Worm (Caenorhabditis elegans) whole organism, L1 larva: ENCODE results near the gene ZK596.3.

Experiments
- C04F5.9 ChIP-seq: sonication (generic microtip); optimal IDR thresholded peaks from 2 replicates; lab custom pipeline; 2016; ENCODE audit warnings: missing genetic modification characterization, missing compliant biosample characterization
- C16A3.4 ChIP-seq: fragments of 150-350 bp; optimal IDR thresholded peaks from 2 replicates; lab custom pipeline; 2014; ENCODE audit warnings: missing biosample characterization, missing genetic modification characterization
- C34B4.2 ChIP-seq: sonication (generic microtip); optimal IDR thresholded peaks from 2 replicates; lab custom pipeline; 2017; ENCODE audit warnings: mild to moderate bottlenecking, missing genetic modification characterization, missing compliant biosample characterization
- alr-1 ChIP-seq: fragments of 200-800 bp; sonication (Bioruptor generic); optimal IDR thresholded peaks from 2 replicates; lab custom pipeline; 2018; ENCODE audit warnings: borderline replicate concordance, mild to moderate bottlenecking, missing genetic modification characterization, missing compliant biosample characterization
- aly-2 ChIP-seq: fragments of 150-350 bp; optimal IDR thresholded peaks from 2 replicates; lab custom pipeline; 2014; ENCODE audit warnings: missing biosample characterization, missing genetic modification characterization
- ama-1 ChIP-seq: fragments of 150-350 bp; optimal IDR thresholded peaks from 2 replicates; lab custom pipeline; 2014
- blmp-1 ChIP-seq: fragments of 150-350 bp; optimal IDR thresholded peaks from 2 replicates; lab custom pipeline; 2014; ENCODE audit warnings: missing biosample characterization, missing genetic modification characterization
- ceh-8 ChIP-seq: fragments of 200-800 bp; sonication (Bioruptor generic); optimal IDR thresholded peaks from 2 replicates; lab custom pipeline; 2018; ENCODE audit warnings: mild to moderate bottlenecking, missing genetic modification characterization, moderate library complexity, missing compliant biosample characterization
- ceh-88 ChIP-seq: fragments of 200-800 bp; sonication (Bioruptor generic); IDR thresholded peaks from 2 replicates; pipeline ENCODE4 v1.3.6; 2022; ENCODE audit warnings: missing genetic modification characterization, missing compliant biosample characterization
- ceh-90 ChIP-seq: sonication (generic microtip); optimal IDR thresholded peaks from 2 replicates; lab custom pipeline; 2016; ENCODE audit warnings: missing genetic modification characterization, missing compliant biosample characterization
- dpl-1 ChIP-seq, 3 experiments: fragments of 150-350 bp in 2 of 3; sonication (generic microtip) in 1 of 3; optimal IDR thresholded peaks; 2 replicates each; lab custom pipeline; 2014 to 2017; ENCODE audit warnings: missing biosample characterization in 3 of 3, missing genetic modification characterization in 3 of 3, missing genetic modification reagents in 3 of 3
- efl-1 ChIP-seq, 4 experiments: fragments of 150-350 bp; optimal IDR thresholded peaks in 3 of 4; peaks in 1 of 4; 1 replicate in 1 of 4; 2 replicates in 3 of 4; lab custom pipeline; 2014; ENCODE audit warnings: missing biosample characterization in 2 of 4, missing genetic modification characterization in 2 of 4, missing genetic modification reagents in 2 of 4
- efl-3 ChIP-seq: fragments of 200-800 bp; sonication (Bioruptor generic); optimal IDR thresholded peaks from 2 replicates; lab custom pipeline; 2018; ENCODE audit warnings: mild to moderate bottlenecking, missing genetic modification characterization, missing compliant biosample characterization
- elt-2 ChIP-seq: sonication (generic microtip); optimal IDR thresholded peaks from 2 replicates; lab custom pipeline; 2016; ENCODE audit warnings: missing genetic modification characterization, mild to moderate bottlenecking, inconsistent platforms, missing compliant biosample characterization, missing genetic modification reagents
- elt-3 ChIP-seq, 6 experiments: fragments of 150-350 bp in 1 of 6; sonication (generic microtip); optimal IDR thresholded peaks; 2 replicates each; lab custom pipeline; 2017 to 2018; ENCODE audit warnings: missing biosample characterization in 6 of 6, missing genetic modification characterization in 6 of 6, inconsistent platforms in 1 of 6
- fkh-4 ChIP-seq: sonication (generic microtip); optimal IDR thresholded peaks from 2 replicates; lab custom pipeline; 2016; ENCODE audit warnings: missing compliant biosample characterization, missing genetic modification characterization, borderline replicate concordance
- fkh-8 ChIP-seq: sonication (generic microtip); optimal IDR thresholded peaks from 2 replicates; lab custom pipeline; 2016; ENCODE audit warnings: mild to moderate bottlenecking, missing genetic modification characterization, missing compliant biosample characterization
- fos-1 ChIP-seq: fragments of 150-350 bp; optimal IDR thresholded peaks from 2 replicates; lab custom pipeline; 2014; ENCODE audit warnings: missing biosample characterization, missing genetic modification characterization
- hlh-4 ChIP-seq: sonication (generic microtip); optimal IDR thresholded peaks from 2 replicates; lab custom pipeline; 2016; ENCODE audit warnings: mild to moderate bottlenecking, missing genetic modification characterization, missing compliant biosample characterization
- isw-1 ChIP-seq: fragments of 200-800 bp; sonication (Bioruptor generic); IDR thresholded peaks from 2 replicates; pipeline ENCODE4 v1.3.6; 2022; ENCODE audit warnings: missing genetic modification characterization, missing compliant biosample characterization
- jun-1 ChIP-seq: fragments of 150-350 bp; optimal IDR thresholded peaks from 2 replicates; lab custom pipeline; 2014; ENCODE audit warnings: missing biosample characterization, missing genetic modification reagents, missing genetic modification characterization
- lin-13 ChIP-seq: fragments of 150-350 bp; optimal IDR thresholded peaks from 2 replicates; lab custom pipeline; 2014; ENCODE audit warnings: missing biosample characterization, missing genetic modification reagents, missing genetic modification characterization
- lin-14 ChIP-seq: fragments of 200-800 bp; sonication (Bioruptor generic); optimal IDR thresholded peaks from 2 replicates; lab custom pipeline; 2018; ENCODE audit warnings: mild to moderate bottlenecking, missing genetic modification characterization, moderate library complexity, missing compliant biosample characterization
- lin-15B ChIP-seq: fragments of 150-350 bp; sonication (generic microtip); optimal IDR thresholded peaks from 3 replicates; lab custom pipeline; 2014; ENCODE audit warnings: missing biosample characterization, missing genetic modification characterization
- lin-39 ChIP-seq: fragments of 150-350 bp; optimal IDR thresholded peaks from 2 replicates; lab custom pipeline; 2014; ENCODE audit warnings: missing biosample characterization, missing genetic modification reagents, missing genetic modification characterization
- mep-1 ChIP-seq: fragments of 150-350 bp; optimal IDR thresholded peaks from 2 replicates; lab custom pipeline; 2014; ENCODE audit warnings: missing biosample characterization, missing genetic modification characterization
- nhr-11 ChIP-seq: fragments of 150-350 bp; optimal IDR thresholded peaks from 2 replicates; lab custom pipeline; 2014; ENCODE audit warnings: missing biosample characterization, missing genetic modification characterization
- nhr-19 ChIP-seq: fragments of 200-800 bp; sonication (Bioruptor generic); conservative IDR thresholded peaks from 2 replicates; pipeline ENCODE4 v1.3.6; 2022; ENCODE audit warnings: missing genetic modification characterization, missing compliant biosample characterization
- nhr-20 ChIP-seq: sonication (generic microtip); optimal IDR thresholded peaks from 2 replicates; lab custom pipeline; 2016; ENCODE audit warnings: mild to moderate bottlenecking, missing genetic modification characterization, missing compliant biosample characterization
- nhr-28 ChIP-seq: fragments of 150-350 bp; optimal IDR thresholded peaks from 2 replicates; lab custom pipeline; 2014; ENCODE audit warnings: missing biosample characterization, missing genetic modification characterization
- nhr-47 ChIP-seq: sonication (generic microtip); optimal IDR thresholded peaks from 2 replicates; lab custom pipeline; 2016; ENCODE audit warnings: mild to moderate bottlenecking, missing genetic modification characterization, moderate library complexity, missing compliant biosample characterization
- nhr-71 ChIP-seq: sonication (generic microtip); optimal IDR thresholded peaks from 2 replicates; lab custom pipeline; 2016; ENCODE audit warnings: mild to moderate bottlenecking, missing genetic modification characterization, moderate library complexity, missing compliant biosample characterization
- nhr-77 ChIP-seq: fragments of 150-350 bp; optimal IDR thresholded peaks from 2 replicates; lab custom pipeline; 2014; ENCODE audit warnings: missing biosample characterization, missing genetic modification characterization
- pax-3 ChIP-seq: fragments of 200-800 bp; sonication (Bioruptor generic); optimal IDR thresholded peaks from 2 replicates; lab custom pipeline; 2018; ENCODE audit warnings: mild to moderate bottlenecking, missing genetic modification characterization, moderate library complexity, missing compliant biosample characterization
- sup-37 ChIP-seq: fragments of 200-800 bp; sonication (Bioruptor generic); optimal IDR thresholded peaks from 2 replicates; lab custom pipeline; 2018; ENCODE audit warnings: mild to moderate bottlenecking, missing genetic modification characterization, missing compliant biosample characterization
- swsn-7 ChIP-seq: sonication (generic microtip); optimal IDR thresholded peaks from 2 replicates; lab custom pipeline; 2016; ENCODE audit warnings: missing genetic modification characterization, missing compliant biosample characterization
- tbx-2 ChIP-seq: sonication (generic microtip); optimal IDR thresholded peaks from 2 replicates; lab custom pipeline; 2016; ENCODE audit warnings: missing genetic modification characterization, missing compliant biosample characterization
- unc-130 ChIP-seq: fragments of 150-350 bp; optimal IDR thresholded peaks from 2 replicates; lab custom pipeline; 2017; ENCODE audit warnings: missing biosample characterization, missing genetic modification characterization, inconsistent platforms
- unc-30 ChIP-seq: sonication (generic microtip); optimal IDR thresholded peaks from 2 replicates; lab custom pipeline; 2017; ENCODE audit warnings: missing biosample characterization, missing genetic modification characterization
- unc-62 ChIP-seq: fragments of 150-350 bp; optimal IDR thresholded peaks from 2 replicates; lab custom pipeline; 2014; ENCODE audit warnings: missing biosample characterization, missing genetic modification reagents, missing genetic modification characterization
- unc-86 ChIP-seq: sonication (generic microtip); optimal IDR thresholded peaks from 2 replicates; lab custom pipeline; 2016; ENCODE audit warnings: missing genetic modification characterization, missing compliant biosample characterization
- unc-98 ChIP-seq: fragments of 200-800 bp; sonication (Bioruptor generic); IDR thresholded peaks from 2 replicates; pipeline ENCODE4 v1.3.6; 2022; ENCODE audit warnings: missing genetic modification characterization, missing compliant biosample characterization
- vab-15 ChIP-seq: sonication (generic microtip); optimal IDR thresholded peaks from 2 replicates; lab custom pipeline; 2017; ENCODE audit warnings: missing genotype, mild to moderate bottlenecking, missing genetic modification characterization, missing compliant biosample characterization
- zip-4 ChIP-seq: fragments of 200-800 bp; sonication (Bioruptor generic); optimal IDR thresholded peaks from 2 replicates; lab custom pipeline; 2018; ENCODE audit warnings: mild to moderate bottlenecking, missing genetic modification characterization, moderate library complexity, missing compliant biosample characterization
- ztf-11 ChIP-seq, 2 experiments: sonication (generic microtip); optimal IDR thresholded peaks; 2 replicates each; lab custom pipeline; 2016 to 2017; ENCODE audit warnings: missing genetic modification characterization in 2 of 2, missing biosample characterization in 1 of 2, missing compliant biosample characterization in 1 of 2

ZK596.3 gene

DNA sequence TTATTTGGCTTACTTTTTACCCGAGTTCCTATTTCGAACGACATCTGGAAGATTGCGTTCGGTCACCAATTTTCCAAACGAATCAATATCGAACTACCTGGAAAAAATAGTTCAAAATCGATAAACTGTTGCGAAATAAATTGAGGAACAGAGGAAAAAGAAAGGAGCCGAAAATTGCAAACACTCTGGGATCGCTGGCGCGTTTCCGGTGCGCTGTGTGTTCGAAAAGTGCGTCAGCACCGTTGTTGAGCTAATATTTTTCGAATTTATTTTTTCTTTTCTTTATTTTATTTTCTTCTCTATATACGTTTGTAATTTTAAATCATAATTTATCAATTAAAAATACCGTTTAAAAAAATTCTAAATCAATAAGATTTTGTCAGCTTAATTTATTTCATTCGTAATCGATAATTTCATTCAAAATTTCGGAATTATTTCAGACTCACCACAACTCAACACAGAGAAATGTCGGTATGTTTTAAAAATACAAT, 28.9 kb upstream of the ZK596.3 start, which contains the start of the genes dnc-1 and lsm-7 (continued):
- TF ChIP-seq blmp-1 (tag; lab: Kevin White, UChicago) (no peak), efl-1 (optimal IDR thresholded peaks at IDR 0.05; lab: Kevin White, UChicago) (peak; percentile 64 to 77), efl-1 (GFP tag; optimal IDR thresholded peaks at IDR 0.05 in 1 of 2; lab: Kevin White, UChicago) (peak; percentile 77 to 96), hlh-4 (tag; lab: Kevin White, UChicago) (no peak), ama-1 (no peak), nhr-20 (tag; lab: Kevin White, UChicago) (peak; percentile 70), sup-37 (GFP tag; lab: Kevin White, UChicago) (no peak)

DNA sequence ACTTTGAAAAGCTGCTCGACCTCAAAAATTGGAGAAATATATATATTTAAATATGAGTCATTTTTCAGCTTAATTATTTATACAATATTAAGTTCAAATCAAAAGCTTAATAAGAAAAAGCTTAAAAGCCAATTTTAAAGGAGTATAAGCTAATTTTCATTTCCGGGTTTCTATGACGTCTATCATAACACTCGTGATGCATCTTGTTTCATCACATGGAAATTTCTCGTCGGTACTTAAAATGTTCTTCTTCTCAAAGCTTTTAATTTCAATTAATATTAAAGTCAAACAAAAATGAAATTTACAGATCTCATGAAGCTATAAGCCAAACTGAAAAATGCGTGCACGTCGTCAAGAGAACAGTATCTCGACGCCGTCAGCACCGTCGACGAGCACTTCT, 15.6 kb upstream of the ZK596.3 start, which contains the start of gene rbr-2:
rbr-2 (plus strand) TSS at position 301 of the 400 bp plus-strand sequence.
- TF ChIP-seq alr-1 (tag; lab: Kevin White, UChicago) (no peak), unc-62 (GFP tag; lab: Kevin White, UChicago) (no peak), efl-1 (optimal IDR thresholded peaks at IDR 0.05; lab: Kevin White, UChicago) (no peak), efl-1 (GFP tag; optimal IDR thresholded peaks at IDR 0.05 in 1 of 2; lab: Kevin White, UChicago) (no peak), ceh-88 (GFP tag; lab: Robert Waterston, UW) (no peak), nhr-11 (tag; lab: Kevin White, UChicago) (no peak), ama-1 (no peak), fos-1 (tag; lab: Kevin White, UChicago) (no peak), aly-2 (tag; lab: Kevin White, UChicago) (no peak), dpl-1 (GFP tag; optimal IDR thresholded peaks at IDR 0.05; lab: Kevin White, UChicago) (no peak), fkh-4 (tag; lab: Kevin White, UChicago) (no peak), lin-39 (tag; lab: Kevin White, UChicago) (no peak), ceh-90 (tag; lab: Kevin White, UChicago) (no peak), elt-2 (tag; lab: Kevin White, UChicago) (no peak), tbx-2 (tag; lab: Kevin White, UChicago) (no peak), mep-1 (tag; lab: Kevin White, UChicago) (no peak), nhr-77 (tag; lab: Kevin White, UChicago) (no peak), fkh-8 (tag; lab: Kevin White, UChicago) (no peak)

DNA sequence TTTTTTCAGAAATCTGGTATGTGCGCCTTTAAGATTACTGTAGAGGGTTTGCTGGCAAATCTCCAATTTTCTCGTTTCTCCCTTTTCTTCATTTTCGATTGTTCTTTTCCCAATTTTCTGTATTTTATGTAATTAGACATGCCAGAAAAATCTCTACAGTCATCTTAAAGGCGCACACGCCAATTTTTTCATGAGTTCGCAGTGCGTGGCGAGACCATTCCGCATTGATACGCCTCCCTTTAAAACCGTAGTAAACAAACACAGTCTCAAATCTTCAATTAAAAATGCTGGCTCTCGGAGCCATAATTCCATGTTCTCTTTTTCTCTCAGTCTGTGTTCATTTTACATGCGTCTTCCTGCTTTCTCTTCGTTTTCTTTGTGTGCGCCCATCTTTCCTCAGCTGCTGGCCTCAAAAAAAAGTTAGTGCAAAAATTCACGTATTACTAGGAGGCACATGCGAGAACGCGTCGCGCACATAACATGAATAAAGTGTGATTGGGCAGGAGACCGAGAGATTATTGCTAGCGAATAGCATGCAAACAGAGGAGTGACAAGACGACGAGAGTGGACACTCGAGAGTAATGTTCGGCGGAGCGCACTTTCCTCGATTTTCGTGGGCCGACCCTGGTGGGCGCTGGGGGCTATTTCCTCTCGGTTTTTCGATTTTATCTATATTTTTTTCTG, 14.8 kb upstream of the ZK596.3 start:
- TF ChIP-seq nhr-71 (tag; lab: Kevin White, UChicago) (peak; percentile 91), unc-86 (peak; percentile 75), elt-2 (tag; lab: Kevin White, UChicago) (peak; percentile 57), tbx-2 (tag; lab: Kevin White, UChicago) (peak; percentile 87), alr-1 (tag; lab: Kevin White, UChicago) (no peak), lin-15B (peak; percentile 67), unc-30 (tag; lab: Kevin White, UChicago) (no peak), C16A3.4 (tag; lab: Kevin White, UChicago) (peak; percentile 47), vab-15 (tag; lab: Kevin White, UChicago) (no peak), isw-1 (GFP tag; lab: Robert Waterston, UW) (peak; percentile 62), nhr-19 (GFP tag; lab: Robert Waterston, UW) (peak; percentile 82), efl-3 (GFP tag; lab: Kevin White, UChicago) (no peak), nhr-20 (tag; lab: Kevin White, UChicago) (peak; percentile 92), lin-13 (GFP tag; lab: Kevin White, UChicago) (peak; percentile 74), ztf-11 (tag; optimal IDR thresholded peaks at IDR 0.05; lab: Kevin White, UChicago) (no peak), nhr-11 (tag; lab: Kevin White, UChicago) (no peak), jun-1 (tag; lab: Kevin White, UChicago) (peak; percentile 45), nhr-47 (tag; lab: Kevin White, UChicago) (peak; percentile 81), unc-98 (GFP tag; lab: Robert Waterston, UW) (no peak), lin-14 (GFP tag; lab: Kevin White, UChicago) (peak; percentile 99), elt-3 (tag; optimal IDR thresholded peaks at IDR 0.05; lab: Kevin White, UChicago) (peak in 1 of 6 experiments; percentile 57), swsn-7 (tag; lab: Kevin White, UChicago) (peak; percentile 85), C04F5.9 (tag; lab: Kevin White, UChicago) (no peak), ama-1 (no peak), zip-4 (GFP tag; lab: Kevin White, UChicago) (no peak), C34B4.2 (tag; lab: Kevin White, UChicago) (no peak), ceh-88 (GFP tag; lab: Robert Waterston, UW) (peak; percentile 46; the same call in 1 of the 2 replicates), ceh-8 (GFP tag; lab: Kevin White, UChicago) (peak; percentile 63), unc-130 (tag; lab: Kevin White, UChicago) (peak; percentile 51), nhr-28 (no peak), pax-3 (tag; lab: Kevin White, UChicago) (peak; percentile 9), fkh-8 (tag; lab: Kevin White, UChicago) (peak; percentile 84)
